Worm (Caenorhabditis elegans) whole organism, L1 larva: ENCODE data around the gene F58B4.6.

Experiments
- C34B4.2 ChIP-seq: sonication (generic microtip); optimal IDR thresholded peaks from 2 replicates; lab custom pipeline; 2017; ENCODE audit warnings: mild to moderate bottlenecking, missing genetic modification characterization, missing compliant biosample characterization
- Y116A8C.19 ChIP-seq: sonication (generic microtip); optimal IDR thresholded peaks from 2 replicates; lab custom pipeline; 2016; ENCODE audit warnings: missing compliant biosample characterization, missing genetic modification characterization, borderline replicate concordance
- aha-1 ChIP-seq: fragments of 150-350 bp; optimal IDR thresholded peaks from 2 replicates; lab custom pipeline; 2014; ENCODE audit warnings: missing biosample characterization, missing genetic modification characterization
- alr-1 ChIP-seq: fragments of 200-800 bp; sonication (Bioruptor generic); optimal IDR thresholded peaks from 2 replicates; lab custom pipeline; 2018; ENCODE audit warnings: borderline replicate concordance, mild to moderate bottlenecking, missing genetic modification characterization, missing compliant biosample characterization
- aly-2 ChIP-seq: fragments of 150-350 bp; optimal IDR thresholded peaks from 2 replicates; lab custom pipeline; 2014; ENCODE audit warnings: missing biosample characterization, missing genetic modification characterization
- ama-1 ChIP-seq: fragments of 150-350 bp; optimal IDR thresholded peaks from 2 replicates; lab custom pipeline; 2014
- blmp-1 ChIP-seq: fragments of 150-350 bp; optimal IDR thresholded peaks from 2 replicates; lab custom pipeline; 2014; ENCODE audit warnings: missing biosample characterization, missing genetic modification characterization
- ceh-63 ChIP-seq: fragments of 200-800 bp; sonication (Bioruptor generic); optimal IDR thresholded peaks from 2 replicates; lab custom pipeline; 2018; ENCODE audit warnings: mild to moderate bottlenecking, missing genetic modification characterization, missing compliant biosample characterization
- ceh-8 ChIP-seq: fragments of 200-800 bp; sonication (Bioruptor generic); optimal IDR thresholded peaks from 2 replicates; lab custom pipeline; 2018; ENCODE audit warnings: mild to moderate bottlenecking, missing genetic modification characterization, moderate library complexity, missing compliant biosample characterization
- ceh-82 ChIP-seq, 3 experiments: fragments of 150-350 bp in 1 of 3; sonication (generic microtip) in 2 of 3; optimal IDR thresholded peaks; 2 replicates each; lab custom pipeline; 2014 to 2017; ENCODE audit warnings: missing biosample characterization in 3 of 3, missing genetic modification characterization in 3 of 3
- efl-1 ChIP-seq, 4 experiments: fragments of 150-350 bp; optimal IDR thresholded peaks in 3 of 4; peaks in 1 of 4; 1 replicate in 1 of 4; 2 replicates in 3 of 4; lab custom pipeline; 2014; ENCODE audit warnings: missing biosample characterization in 2 of 4, missing genetic modification characterization in 2 of 4, missing genetic modification reagents in 2 of 4
- efl-3 ChIP-seq: fragments of 200-800 bp; sonication (Bioruptor generic); optimal IDR thresholded peaks from 2 replicates; lab custom pipeline; 2018; ENCODE audit warnings: mild to moderate bottlenecking, missing genetic modification characterization, missing compliant biosample characterization
- egl-13 ChIP-seq: sonication (generic microtip); optimal IDR thresholded peaks from 2 replicates; lab custom pipeline; 2016; ENCODE audit warnings: missing genotype, missing genetic modification reagents, missing genetic modification characterization, missing compliant biosample characterization
- egl-27 ChIP-seq, 2 experiments: fragments of 150-350 bp in 1 of 2; sonication (generic microtip); optimal IDR thresholded peaks; 3 replicates each; lab custom pipeline; 2017 to 2018; ENCODE audit warnings: missing biosample characterization in 2 of 2, missing genetic modification characterization in 2 of 2, missing genetic modification reagents in 2 of 2
- ets-5 ChIP-seq: fragments of 200-800 bp; sonication (Bioruptor generic); IDR thresholded peaks from 2 replicates; pipeline ENCODE4 v1.3.6; 2022; ENCODE audit warnings: missing genetic modification characterization, missing compliant biosample characterization
- fos-1 ChIP-seq: fragments of 150-350 bp; optimal IDR thresholded peaks from 2 replicates; lab custom pipeline; 2014; ENCODE audit warnings: missing biosample characterization, missing genetic modification characterization
- hlh-17 ChIP-seq: fragments of 200-800 bp; sonication (Bioruptor generic); optimal IDR thresholded peaks from 2 replicates; lab custom pipeline; 2018; ENCODE audit warnings: missing genetic modification characterization, mild to moderate bottlenecking, missing compliant biosample characterization, moderate library complexity, borderline replicate concordance
- hlh-4 ChIP-seq: sonication (generic microtip); optimal IDR thresholded peaks from 2 replicates; lab custom pipeline; 2016; ENCODE audit warnings: mild to moderate bottlenecking, missing genetic modification characterization, missing compliant biosample characterization
- hpl-2 ChIP-seq: fragments of 150-350 bp; optimal IDR thresholded peaks from 2 replicates; lab custom pipeline; 2014; ENCODE audit warnings: missing biosample characterization, missing genetic modification reagents, missing genetic modification characterization
- irx-1 ChIP-seq: sonication (generic microtip); optimal IDR thresholded peaks from 2 replicates; lab custom pipeline; 2016; ENCODE audit warnings: missing genetic modification characterization, missing compliant biosample characterization
- jun-1 ChIP-seq: fragments of 150-350 bp; optimal IDR thresholded peaks from 2 replicates; lab custom pipeline; 2014; ENCODE audit warnings: missing biosample characterization, missing genetic modification reagents, missing genetic modification characterization
- lin-39 ChIP-seq: fragments of 150-350 bp; optimal IDR thresholded peaks from 2 replicates; lab custom pipeline; 2014; ENCODE audit warnings: missing biosample characterization, missing genetic modification reagents, missing genetic modification characterization
- mab-9 ChIP-seq: fragments of 200-800 bp; sonication (Bioruptor generic); IDR thresholded peaks from 2 replicates; pipeline ENCODE4 v1.3.6; 2022; ENCODE audit warnings: missing genetic modification reagents, missing genetic modification characterization, missing compliant biosample characterization
- mef-2 ChIP-seq: fragments of 150-350 bp; optimal IDR thresholded peaks from 2 replicates; lab custom pipeline; 2014; ENCODE audit warnings: missing biosample characterization, missing genetic modification characterization
- mep-1 ChIP-seq: fragments of 150-350 bp; optimal IDR thresholded peaks from 2 replicates; lab custom pipeline; 2014; ENCODE audit warnings: missing biosample characterization, missing genetic modification characterization
- nhr-11 ChIP-seq: fragments of 150-350 bp; optimal IDR thresholded peaks from 2 replicates; lab custom pipeline; 2014; ENCODE audit warnings: missing biosample characterization, missing genetic modification characterization
- nhr-237 ChIP-seq: fragments of 150-350 bp; optimal IDR thresholded peaks from 2 replicates; lab custom pipeline; 2014; ENCODE audit warnings: missing biosample characterization, missing genetic modification characterization
- nhr-77 ChIP-seq: fragments of 150-350 bp; optimal IDR thresholded peaks from 2 replicates; lab custom pipeline; 2014; ENCODE audit warnings: missing biosample characterization, missing genetic modification characterization
- nhr-84 ChIP-seq: sonication (generic microtip); optimal IDR thresholded peaks from 2 replicates; lab custom pipeline; 2017; ENCODE audit warnings: missing biosample characterization, missing genetic modification characterization
- nhr-85 ChIP-seq: sonication (generic microtip); peaks from one replicate; lab custom pipeline; 2016; ENCODE audit warnings: missing genetic modification characterization, inconsistent platforms, missing compliant biosample characterization
- pag-3 ChIP-seq: sonication (generic microtip); optimal IDR thresholded peaks from 2 replicates; lab custom pipeline; 2017; ENCODE audit warnings: missing genetic modification characterization, mild to moderate bottlenecking, missing compliant biosample characterization, antibody characterized with exemption, borderline replicate concordance; ENCODE audit not compliant: insufficient read depth
- pqm-1 ChIP-seq: sonication (generic microtip); optimal IDR thresholded peaks from 3 replicates; lab custom pipeline; 2017; ENCODE audit warnings: missing biosample characterization, missing genetic modification characterization
- skn-1 ChIP-seq: fragments of 150-350 bp; optimal IDR thresholded peaks from 2 replicates; lab custom pipeline; 2014; ENCODE audit warnings: missing biosample characterization, missing genetic modification characterization
- snpc-4 ChIP-seq: fragments of 150-350 bp; optimal IDR thresholded peaks from 2 replicates; lab custom pipeline; 2014; ENCODE audit warnings: missing biosample characterization, missing genetic modification characterization
- sox-4 ChIP-seq: sonication (generic microtip); optimal IDR thresholded peaks from 2 replicates; lab custom pipeline; 2016; ENCODE audit warnings: missing genetic modification characterization, missing compliant biosample characterization
- sptf-1 ChIP-seq: fragments of 150-350 bp; optimal IDR thresholded peaks from 2 replicates; lab custom pipeline; 2014; ENCODE audit warnings: missing biosample characterization, missing genetic modification characterization
- sup-37 ChIP-seq: fragments of 200-800 bp; sonication (Bioruptor generic); optimal IDR thresholded peaks from 2 replicates; lab custom pipeline; 2018; ENCODE audit warnings: mild to moderate bottlenecking, missing genetic modification characterization, missing compliant biosample characterization
- tbx-2 ChIP-seq: sonication (generic microtip); optimal IDR thresholded peaks from 2 replicates; lab custom pipeline; 2016; ENCODE audit warnings: missing genetic modification characterization, missing compliant biosample characterization
- tlp-1 ChIP-seq: fragments of 150-350 bp; optimal IDR thresholded peaks from 2 replicates; lab custom pipeline; 2014; ENCODE audit warnings: missing biosample characterization, missing genetic modification characterization
- unc-30 ChIP-seq: sonication (generic microtip); optimal IDR thresholded peaks from 2 replicates; lab custom pipeline; 2017; ENCODE audit warnings: missing biosample characterization, missing genetic modification characterization
- unc-98 ChIP-seq: fragments of 200-800 bp; sonication (Bioruptor generic); IDR thresholded peaks from 2 replicates; pipeline ENCODE4 v1.3.6; 2022; ENCODE audit warnings: missing genetic modification characterization, missing compliant biosample characterization
- zag-1 ChIP-seq: fragments of 150-350 bp; optimal IDR thresholded peaks from 2 replicates; lab custom pipeline; 2014; ENCODE audit warnings: missing biosample characterization, missing genetic modification characterization
- zip-4 ChIP-seq: fragments of 200-800 bp; sonication (Bioruptor generic); optimal IDR thresholded peaks from 2 replicates; lab custom pipeline; 2018; ENCODE audit warnings: mild to moderate bottlenecking, missing genetic modification characterization, moderate library complexity, missing compliant biosample characterization
- ztf-11 ChIP-seq, 2 experiments: sonication (generic microtip); optimal IDR thresholded peaks; 2 replicates each; lab custom pipeline; 2016 to 2017; ENCODE audit warnings: missing genetic modification characterization in 2 of 2, missing biosample characterization in 1 of 2, missing compliant biosample characterization in 1 of 2
- ztf-4 ChIP-seq: fragments of 150-350 bp; optimal IDR thresholded peaks from 2 replicates; lab custom pipeline; 2014; ENCODE audit warnings: missing biosample characterization, missing genetic modification characterization

The F58B4.6 gene

DNA sequence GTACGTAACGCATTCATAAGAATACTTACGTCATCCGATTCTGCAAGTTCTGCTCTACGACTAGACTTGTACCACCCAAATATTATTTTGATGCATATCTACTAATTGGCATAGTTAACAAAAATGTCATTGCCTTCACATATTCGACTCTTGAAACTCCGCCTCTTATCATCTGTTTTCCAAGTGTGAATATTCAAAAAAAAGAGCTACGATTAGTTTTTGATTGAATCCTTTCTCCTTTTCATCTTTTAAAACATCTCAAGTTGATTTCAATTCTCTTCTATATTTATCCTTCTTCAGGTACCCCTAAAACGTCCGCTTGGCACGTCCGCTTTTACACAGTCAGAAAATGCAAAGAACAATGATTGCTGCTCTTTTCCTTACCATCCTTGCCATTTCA, 23.1 kb downstream of the F58B4.6 start, which contains the start of gene F17C11.2:
F17C11.2 (plus strand) TSS at position 301 of the 400 bp plus-strand sequence.
- TF ChIP-seq jun-1 (tag; lab: Kevin White, UChicago) (no peak), mab-9 (GFP tag; lab: Robert Waterston, UW) (no peak), skn-1 (tag; lab: Kevin White, UChicago) (no peak), efl-1 (optimal IDR thresholded peaks at IDR 0.05; lab: Kevin White, UChicago) (no peak), efl-1 (GFP tag; optimal IDR thresholded peaks at IDR 0.05 in 1 of 2; lab: Kevin White, UChicago) (peak in 1 of 2 experiments; percentile 3), nhr-77 (tag; lab: Kevin White, UChicago) (no peak), nhr-237 (tag; lab: Kevin White, UChicago) (no peak), alr-1 (tag; lab: Kevin White, UChicago) (no peak)

DNA sequence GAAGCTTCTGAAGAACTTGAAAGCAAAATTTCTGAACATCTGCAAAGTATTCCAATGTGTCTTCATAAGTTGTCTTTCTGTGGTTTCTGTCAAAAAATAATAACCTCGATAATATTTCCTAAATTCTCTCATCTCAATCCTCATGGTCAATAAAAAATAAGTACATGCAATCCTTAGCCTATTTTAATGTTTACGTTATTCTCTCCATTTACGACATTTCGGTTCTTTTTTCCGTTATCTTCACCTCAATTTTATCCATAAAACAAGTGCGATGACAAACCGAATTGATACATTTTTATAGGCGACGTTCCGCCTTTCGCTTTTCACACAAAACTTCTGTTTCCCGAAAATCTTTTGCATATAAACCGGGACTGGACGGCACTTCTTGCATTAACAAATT, 24.7 kb downstream of the F58B4.6 start, which contains the start of gene col-153:
col-153 (plus strand) TSS at position 301 of the 400 bp plus-strand sequence.
- TF ChIP-seq nhr-85 (no peak), C34B4.2 (tag; lab: Kevin White, UChicago) (no peak), aha-1 (tag; lab: Kevin White, UChicago) (no peak), ets-5 (GFP tag; lab: Robert Waterston, UW) (no peak), blmp-1 (tag; lab: Kevin White, UChicago) (peak; percentile 86)
- TF ChIP-seq, all 84 proteins: peak for 1

DNA sequence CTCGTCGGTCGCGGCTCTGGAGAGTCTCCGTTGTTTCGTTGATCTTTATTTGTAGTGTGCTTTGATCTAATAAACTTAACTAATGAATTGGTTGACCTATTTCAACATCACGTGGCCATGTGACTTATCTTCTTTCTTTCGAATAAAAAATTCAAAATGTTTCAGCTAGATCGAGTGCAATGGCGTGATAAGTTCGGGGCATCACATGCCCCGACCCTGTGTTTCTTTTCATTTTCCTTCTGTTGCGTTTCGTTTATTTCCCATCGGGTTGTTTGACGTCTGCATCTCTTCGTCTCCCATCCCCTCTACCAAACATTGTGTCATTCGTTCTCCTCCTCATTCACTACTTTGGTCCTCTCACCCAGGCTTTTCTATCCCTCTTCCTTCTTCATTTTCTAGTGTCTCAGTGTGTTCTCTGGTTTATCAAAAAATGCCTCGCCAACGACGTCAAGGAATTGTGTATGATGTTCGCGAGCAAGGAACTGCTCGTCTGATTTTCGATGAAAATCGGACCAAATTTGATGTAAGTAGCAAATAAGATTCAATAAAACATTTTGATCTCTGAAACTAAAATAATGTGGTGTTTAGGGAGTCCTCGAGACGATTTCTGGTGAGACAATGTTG, 26.9 kb downstream of the F58B4.6 start, which contains the start of gene F17C11.4:
F17C11.4 (plus strand) TSS at position 206 of the 624 bp plus-strand sequence.
- peak; percentile 52 for TF ChIP-seq ama-1 (lab: Kevin White, UChicago)
- TF ChIP-seq pag-3: peak; percentile 70
- no peak for TF ChIP-seq alr-1 (tag; lab: Kevin White, UChicago)
- TF ChIP-seq egl-27 (tag; optimal IDR thresholded peaks at IDR 0.05; lab: Kevin White, UChicago): peak; percentile 59 to 60
- TF ChIP-seq jun-1 (tag; lab: Kevin White, UChicago): peak; percentile 64
- no peak for TF ChIP-seq C34B4.2 (tag; lab: Kevin White, UChicago)
- TF ChIP-seq tlp-1 (tag; lab: Kevin White, UChicago): no peak
- TF ChIP-seq aha-1 (tag; lab: Kevin White, UChicago): no peak
- peak; percentile 59 for TF ChIP-seq ceh-8 (GFP tag; lab: Kevin White, UChicago)
- peak; percentile 27 to 66 (median 35) for TF ChIP-seq ceh-82 (tag; optimal IDR thresholded peaks at IDR 0.05; lab: Kevin White, UChicago)
- no peak for TF ChIP-seq ceh-63 (GFP tag; lab: Kevin White, UChicago)
- peak; percentile 72 for TF ChIP-seq irx-1 (tag; lab: Kevin White, UChicago)
- TF ChIP-seq Y116A8C.19 (tag; lab: Kevin White, UChicago): no peak
- no peak for TF ChIP-seq unc-30 (tag; lab: Kevin White, UChicago)
- peak; percentile 88 for TF ChIP-seq tbx-2 (tag; lab: Kevin White, UChicago)
- no peak for TF ChIP-seq hpl-2 (GFP tag; lab: Kevin White, UChicago)
- peak; percentile 54; the same call in 1 of the 2 replicates for TF ChIP-seq mab-9 (GFP tag; lab: Robert Waterston, UW)
- TF ChIP-seq hlh-17: no peak
- TF ChIP-seq ztf-11 (tag; optimal IDR thresholded peaks at IDR 0.05; lab: Kevin White, UChicago): no peak
- TF ChIP-seq zip-4 (GFP tag; lab: Kevin White, UChicago): peak; percentile 21
- TF ChIP-seq mep-1 (tag; lab: Kevin White, UChicago): peak; percentile 75
- TF ChIP-seq snpc-4 (tag; lab: Kevin White, UChicago): peak; percentile 71
- peak; percentile 2 for TF ChIP-seq nhr-77 (tag; lab: Kevin White, UChicago)
- TF ChIP-seq mef-2 (tag; lab: Kevin White, UChicago): peak; percentile 62
- TF ChIP-seq nhr-11 (tag; lab: Kevin White, UChicago): peak; percentile 42
- TF ChIP-seq sptf-1 (tag; lab: Kevin White, UChicago): no peak
- peak; percentile 93 for TF ChIP-seq blmp-1 (tag; lab: Kevin White, UChicago)
- peak; percentile 61 for TF ChIP-seq egl-13
- TF ChIP-seq zag-1: no peak
- TF ChIP-seq nhr-84 (tag; lab: Kevin White, UChicago): no peak
- TF ChIP-seq lin-39 (tag; lab: Kevin White, UChicago): peak; percentile 81
- TF ChIP-seq hlh-4 (tag; lab: Kevin White, UChicago): no peak
- no peak for TF ChIP-seq sox-4 (tag; lab: Kevin White, UChicago)
- TF ChIP-seq efl-3 (GFP tag; lab: Kevin White, UChicago): no peak
- peak; percentile 43 to 51 for TF ChIP-seq efl-1 (optimal IDR thresholded peaks at IDR 0.05; lab: Kevin White, UChicago)
- peak; percentile 43 to 94 for TF ChIP-seq efl-1 (GFP tag; optimal IDR thresholded peaks at IDR 0.05 in 1 of 2; lab: Kevin White, UChicago)
- no peak for TF ChIP-seq aly-2 (tag; lab: Kevin White, UChicago)
- no peak for TF ChIP-seq sup-37
- TF ChIP-seq pqm-1 (tag; lab: Kevin White, UChicago): no peak
- TF ChIP-seq unc-98 (GFP tag; lab: Robert Waterston, UW): peak; percentile 57; the same call in 1 of the 2 replicates
- TF ChIP-seq ztf-4 (tag; lab: Kevin White, UChicago): peak; percentile 84
- peak; percentile 47 for TF ChIP-seq fos-1 (tag; lab: Kevin White, UChicago)
